Worm (Caenorhabditis elegans) whole organism, young adult: ENCODE measurements around the gene str-249.
A peak's percentile ranks its signal among the peaks of the same experiment; 100 is the strongest.

Experiments
- B0261.1 ChIP-seq: sonication (generic microtip); optimal IDR thresholded peaks from 2 replicates; lab custom pipeline; 2016; ENCODE audit warnings: mild to moderate bottlenecking, missing genetic modification characterization, moderate library complexity, missing compliant biosample characterization
- C06A6.2 ChIP-seq: fragments of 200-800 bp; sonication (Bioruptor generic); conservative IDR thresholded peaks from 2 replicates; pipeline ENCODE4 v1.3.6; 2022; ENCODE audit warnings: missing genetic modification characterization, missing compliant biosample characterization
- D2030.7 ChIP-seq: fragments of 200-800 bp; sonication (Bioruptor generic); IDR thresholded peaks from 2 replicates; pipeline ENCODE4 v1.3.6; 2022; ENCODE audit warnings: missing genetic modification reagents, missing genetic modification characterization, missing compliant biosample characterization
- F10E7.11 ChIP-seq: sonication (generic microtip); optimal IDR thresholded peaks from 2 replicates; lab custom pipeline; 2017; ENCODE audit warnings: mild to moderate bottlenecking, missing genetic modification characterization, moderate library complexity, missing compliant biosample characterization
- F22D6.2 ChIP-seq: sonication (generic microtip); optimal IDR thresholded peaks from 2 replicates; lab custom pipeline; 2016; ENCODE audit warnings: mild to moderate bottlenecking, missing genetic modification characterization, missing compliant biosample characterization
- F33H1.4 ChIP-seq: fragments of 200-800 bp; sonication (Bioruptor generic); IDR thresholded peaks from 2 replicates; pipeline ENCODE4 v1.3.6; 2022; ENCODE audit warnings: missing genetic modification reagents, missing genetic modification characterization, missing compliant biosample characterization
- F57A8.1 ChIP-seq: fragments of 200-800 bp; sonication (Bioruptor generic); optimal IDR thresholded peaks from 2 replicates; lab custom pipeline; 2018; ENCODE audit warnings: mild to moderate bottlenecking, missing genetic modification characterization, moderate library complexity, missing compliant biosample characterization
- F57C9.4 ChIP-seq: sonication (generic microtip); optimal IDR thresholded peaks from 2 replicates; lab custom pipeline; 2017; ENCODE audit warnings: mild to moderate bottlenecking, missing genetic modification characterization, missing compliant biosample characterization
- Y67H2A.10 ChIP-seq: fragments of 200-800 bp; sonication (Bioruptor generic); conservative IDR thresholded peaks from 2 replicates; pipeline ENCODE4 v1.3.6; 2022; ENCODE audit warnings: missing genetic modification reagents, missing genetic modification characterization, missing compliant biosample characterization
- Y95B8A.8 ChIP-seq: fragments of 200-800 bp; sonication (Bioruptor generic); IDR thresholded peaks from 2 replicates; pipeline ENCODE4 v1.3.6; 2022; ENCODE audit warnings: missing genetic modification reagents, missing genetic modification characterization, missing compliant biosample characterization
- akir-1 ChIP-seq: fragments of 200-800 bp; sonication (Bioruptor generic); optimal IDR thresholded peaks from 2 replicates; lab custom pipeline; 2018; ENCODE audit warnings: mild to moderate bottlenecking, missing genetic modification characterization, moderate library complexity, missing compliant biosample characterization
- aptf-2 ChIP-seq: fragments of 200-800 bp; sonication (Bioruptor generic); conservative IDR thresholded peaks from 2 replicates; pipeline ENCODE4 v1.3.6; 2022; ENCODE audit warnings: missing genetic modification reagents, missing genetic modification characterization, missing compliant biosample characterization
- aptf-3 ChIP-seq: fragments of 200-800 bp; sonication (Bioruptor generic); IDR thresholded peaks from 2 replicates; pipeline ENCODE4 v1.3.6; 2022; ENCODE audit warnings: missing genetic modification characterization, missing compliant biosample characterization
- ceh-100 ChIP-seq: fragments of 200-800 bp; sonication (Bioruptor generic); IDR thresholded peaks from 2 replicates; pipeline ENCODE4 v1.3.6; 2022; ENCODE audit warnings: missing genetic modification reagents, missing genetic modification characterization, missing compliant biosample characterization
- die-1 ChIP-seq: sonication (generic microtip); optimal IDR thresholded peaks from 2 replicates; lab custom pipeline; 2016; ENCODE audit warnings: missing genotype, mild to moderate bottlenecking, missing genetic modification characterization, missing compliant biosample characterization
- hlh-26 ChIP-seq: fragments of 200-800 bp; sonication (Bioruptor generic); conservative IDR thresholded peaks from 2 replicates; pipeline ENCODE4 v1.3.6; 2022; ENCODE audit warnings: missing genetic modification reagents, missing genetic modification characterization, missing compliant biosample characterization
- hmg-1.2 ChIP-seq: fragments of 200-800 bp; sonication (Bioruptor generic); IDR thresholded peaks from 2 replicates; pipeline ENCODE4 v1.3.6; 2022; ENCODE audit warnings: missing genetic modification reagents, missing genetic modification characterization, missing compliant biosample characterization
- hmg-20 ChIP-seq: fragments of 200-800 bp; sonication (Bioruptor generic); IDR thresholded peaks from 2 replicates; pipeline ENCODE4 v1.3.6; 2022; ENCODE audit warnings: missing genetic modification reagents, missing genetic modification characterization, missing compliant biosample characterization
- hrde-1 ChIP-seq: sonication (generic microtip); optimal IDR thresholded peaks from 2 replicates; lab custom pipeline; 2016; ENCODE audit warnings: missing genetic modification characterization, mild to moderate bottlenecking, missing compliant biosample characterization, moderate library complexity, missing genotype, missing genetic modification reagents, borderline replicate concordance
- let-526 ChIP-seq: fragments of 200-800 bp; sonication (Bioruptor generic); IDR thresholded peaks from 2 replicates; pipeline ENCODE4 v1.3.6; 2022; ENCODE audit warnings: missing genetic modification reagents, missing genetic modification characterization, missing compliant biosample characterization
- let-607 ChIP-seq, 2 experiments: fragments of 200-800 bp in 1 of 2; sonication (Bioruptor generic) in 1 of 2; sonication (generic microtip) in 1 of 2; optimal IDR thresholded peaks; 2 replicates each; lab custom pipeline; 2016 to 2018; ENCODE audit warnings: mild to moderate bottlenecking in 2 of 2, missing compliant biosample characterization in 2 of 2, missing genetic modification characterization in 2 of 2, moderate library complexity in 2 of 2, missing genotype in 1 of 2
- lin-40 ChIP-seq: sonication (generic microtip); optimal IDR thresholded peaks from 2 replicates; lab custom pipeline; 2016; ENCODE audit warnings: missing genetic modification characterization, mild to moderate bottlenecking, missing compliant biosample characterization, missing genotype, missing genetic modification reagents
- lsl-1 ChIP-seq: fragments of 200-800 bp; sonication (Bioruptor generic); optimal IDR thresholded peaks from 2 replicates; lab custom pipeline; 2018; ENCODE audit warnings: mild to moderate bottlenecking, missing genetic modification characterization, moderate library complexity, missing compliant biosample characterization
- madf-10 ChIP-seq: sonication (generic microtip); optimal IDR thresholded peaks from 2 replicates; lab custom pipeline; 2016; ENCODE audit warnings: mild to moderate bottlenecking, missing genetic modification characterization, missing compliant biosample characterization
- mxl-1 ChIP-seq: sonication (generic microtip); optimal IDR thresholded peaks from 2 replicates; lab custom pipeline; 2016; ENCODE audit warnings: missing genetic modification characterization, missing compliant biosample characterization
- nhr-80 ChIP-seq: sonication (generic microtip); optimal IDR thresholded peaks from 2 replicates; lab custom pipeline; 2016; ENCODE audit warnings: missing genetic modification characterization, missing compliant biosample characterization
- pha-4 ChIP-seq: fragments of 150-350 bp; sonication (generic microtip); optimal IDR thresholded peaks from 2 replicates; lab custom pipeline; 2014; ENCODE audit warnings: missing biosample characterization, missing genetic modification reagents, missing genetic modification characterization
- rcor-1 ChIP-seq: fragments of 200-800 bp; sonication (Bioruptor generic); IDR thresholded peaks from 2 replicates; pipeline ENCODE4 v1.3.6; 2022; ENCODE audit warnings: missing genetic modification reagents, missing genetic modification characterization, missing compliant biosample characterization
- rpc-1 ChIP-seq, 2 experiments: fragments of 150-350 bp in 1 of 2; sonication (generic microtip) in 1 of 2; optimal IDR thresholded peaks; 2 replicates each; lab custom pipeline; 2014 to 2018; ENCODE audit warnings: missing biosample characterization in 1 of 2, missing genetic modification characterization in 1 of 2, missing genetic modification reagents in 1 of 2, missing genotype in 1 of 2
- sdz-38 ChIP-seq: sonication (generic microtip); optimal IDR thresholded peaks from 2 replicates; lab custom pipeline; 2016; ENCODE audit warnings: missing genotype, missing genetic modification characterization, missing compliant biosample characterization
- snpc-4 ChIP-seq, 5 experiments: fragments of 150-350 bp in 1 of 5; sonication (generic microtip) in 4 of 5; optimal IDR thresholded peaks; 2 replicates each; lab custom pipeline; 2014 to 2018; ENCODE audit warnings: missing genetic modification characterization in 5 of 5, missing biosample characterization in 3 of 5, antibody characterized with exemption in 2 of 5, mild to moderate bottlenecking in 2 of 5, missing compliant biosample characterization in 2 of 5, missing genotype in 2 of 5, moderate library complexity in 2 of 5, missing genetic modification reagents in 1 of 5
- tbp1 ChIP-seq: fragments of 200-800 bp; sonication (Bioruptor generic); optimal IDR thresholded peaks from 2 replicates; lab custom pipeline; 2018; ENCODE audit warnings: mild to moderate bottlenecking, missing genetic modification characterization, missing compliant biosample characterization
- unc-62 ChIP-seq: fragments of 150-350 bp; optimal IDR thresholded peaks from 2 replicates; lab custom pipeline; 2014; ENCODE audit warnings: missing biosample characterization, missing genetic modification reagents, missing genetic modification characterization
- zim-3 ChIP-seq: sonication (generic microtip); optimal IDR thresholded peaks from 2 replicates; lab custom pipeline; 2017; ENCODE audit warnings: mild to moderate bottlenecking, missing genetic modification characterization, moderate library complexity, missing compliant biosample characterization
- ztf-22 ChIP-seq: fragments of 200-800 bp; sonication (Bioruptor generic); optimal IDR thresholded peaks from 2 replicates; lab custom pipeline; 2018; ENCODE audit warnings: mild to moderate bottlenecking, missing genetic modification characterization, moderate library complexity, missing compliant biosample characterization
- ztf-6 ChIP-seq: fragments of 200-800 bp; sonication (Bioruptor generic); IDR thresholded peaks from 2 replicates; pipeline ENCODE4 v1.3.6; 2022; ENCODE audit warnings: missing genetic modification reagents, missing genetic modification characterization, missing compliant biosample characterization

Gene str-249

DNA sequence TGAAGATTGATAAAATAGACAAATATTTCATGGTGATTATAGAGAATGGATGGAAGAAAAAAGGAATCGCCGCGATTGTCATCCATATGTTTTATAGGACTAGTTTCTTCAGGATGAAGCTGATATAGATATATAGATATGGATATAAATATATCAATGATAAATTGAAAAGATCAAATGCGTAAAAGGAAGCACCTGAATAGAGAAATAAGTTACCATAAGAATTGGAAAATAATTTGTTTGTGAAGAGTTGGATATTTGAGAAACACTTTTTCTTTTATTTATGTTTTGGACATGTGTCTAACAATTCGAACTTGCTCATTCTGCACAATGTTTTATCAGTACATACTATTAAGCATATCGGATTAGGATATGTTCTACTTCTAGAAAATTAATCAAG lies 1.4 kb upstream of the str-249 start, which contains the start of gene C42D4.13:
Gene C42D4.13, minus strand, starts transcription at position 101 of the 400 bp plus-strand sequence.
- TF ChIP-seq hmg-1.2 (GFP tag; lab: Robert Waterston, UW) (no peak), aptf-3 (GFP tag; lab: Robert Waterston, UW) (no peak), B0261.1 (tag; lab: Kevin White, UChicago) (no peak), aptf-2 (GFP tag; lab: Robert Waterston, UW) (no peak), snpc-4 (GFP tag; optimal IDR thresholded peaks at IDR 0.05; lab: Kevin White, UChicago) (no peak), snpc-4 (tag; optimal IDR thresholded peaks at IDR 0.05; lab: Kevin White, UChicago) (no peak), ztf-22 (GFP tag; lab: Kevin White, UChicago) (no peak), rcor-1 (GFP tag; lab: Robert Waterston, UW) (no peak), ztf-6 (GFP tag; lab: Robert Waterston, UW) (no peak), hmg-20 (GFP tag; lab: Robert Waterston, UW) (no peak), F57A8.1 (GFP tag; lab: Kevin White, UChicago) (no peak), F22D6.2 (tag; lab: Kevin White, UChicago) (no peak), let-526 (GFP tag; lab: Robert Waterston, UW) (no peak), Y67H2A.10 (GFP tag; lab: Robert Waterston, UW) (no peak)

DNA sequence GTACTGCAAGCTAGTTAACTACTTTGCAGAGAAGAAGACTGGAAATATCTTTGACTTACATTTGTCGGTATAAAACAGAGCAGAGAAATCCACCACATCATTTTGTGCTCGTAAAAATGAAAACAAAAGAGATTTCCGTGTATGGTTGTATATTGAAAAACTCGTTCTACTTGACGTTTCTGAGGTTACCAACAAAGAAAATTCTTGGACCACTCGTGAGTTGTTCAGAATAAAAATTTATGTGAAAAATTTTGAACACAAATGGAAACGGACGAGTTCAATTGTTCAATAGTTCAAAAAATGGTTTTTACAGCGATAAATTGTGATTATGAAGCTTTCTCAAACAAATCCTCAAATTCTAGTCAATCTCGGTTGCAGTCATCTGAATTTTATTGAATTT lies 2.1 kb downstream of the str-249 start, which contains the start of gene clec-179:
Gene clec-179, minus strand, starts transcription at position 101 of the 400 bp plus-strand sequence.
- no peak for TF ChIP-seq F33H1.4 (GFP tag; lab: Robert Waterston, UW)
- no peak for TF ChIP-seq lin-40 (tag; lab: Kevin White, UChicago)

ce11 chrIV:7182818-7183217 lies 3.8 kb downstream of the str-249 start:
- TF ChIP-seq madf-10 (tag; lab: Kevin White, UChicago) (no peak), let-607 (tag; optimal IDR thresholded peaks at IDR 0.05; lab: Kevin White, UChicago) (peak; percentile 60 to 85), nhr-80 (tag; lab: Kevin White, UChicago) (peak; percentile 78), ztf-22 (GFP tag; lab: Kevin White, UChicago) (peak; percentile 47), lsl-1 (GFP tag; lab: Kevin White, UChicago) (no peak), unc-62 (GFP tag; lab: Kevin White, UChicago) (peak; percentile 75), pha-4 (tag; lab: Kevin White, UChicago) (peak; percentile 36), F57C9.4 (tag; lab: Kevin White, UChicago) (no peak), B0261.1 (tag; lab: Kevin White, UChicago) (no peak)

- TF ChIP-seq let-607 (tag; optimal IDR thresholded peaks at IDR 0.05; lab: Kevin White, UChicago) (peak in 1 of 2 experiments; percentile 67), unc-62 (GFP tag; lab: Kevin White, UChicago) (peak; percentile 54), nhr-80 (tag; lab: Kevin White, UChicago) (peak; percentile 72), mxl-1 (tag; lab: Kevin White, UChicago) (no peak)
Observed at ce11 chrIV:7180304-7180703, 6.4 kb downstream of the str-249 start, which contains the start of gene cest-10. Gene cest-10, plus strand, starts transcription at chrIV:7180557.

DNA sequence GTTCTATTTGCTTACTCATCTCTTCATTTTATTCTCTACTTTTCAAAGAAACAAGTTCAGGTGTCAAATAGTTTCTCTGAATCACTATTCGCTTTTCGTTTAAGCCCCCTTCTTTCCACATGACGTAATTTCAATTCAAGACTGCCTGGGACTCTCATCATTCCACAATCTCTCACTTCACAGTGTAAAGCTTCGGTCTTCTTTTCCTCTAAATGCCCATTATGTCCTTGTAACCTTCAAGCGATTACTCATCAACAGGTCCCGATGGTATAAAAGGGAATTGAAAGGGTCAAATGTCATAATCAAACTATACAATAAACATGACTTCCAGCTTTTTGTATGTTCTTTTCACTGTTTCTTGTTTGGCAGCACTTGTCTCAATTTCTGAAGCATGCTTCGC lies 7.7 kb downstream of the str-249 start, which contains the start of gene C42D4.3:
Gene C42D4.3, plus strand, starts transcription at position 298 of the 400 bp plus-strand sequence.
- TF ChIP-seq F10E7.11 (tag; lab: Kevin White, UChicago), result no peak
- TF ChIP-seq hrde-1 (tag; lab: Kevin White, UChicago), result no peak
- no peak for TF ChIP-seq hlh-26 (GFP tag; lab: Robert Waterston, UW)
- TF ChIP-seq F57C9.4 (tag; lab: Kevin White, UChicago), result no peak
- TF ChIP-seq zim-3, result no peak
- no peak for TF ChIP-seq D2030.7 (GFP tag; lab: Robert Waterston, UW)
- TF ChIP-seq ceh-100 (GFP tag; lab: Robert Waterston, UW), result no peak
- TF ChIP-seq die-1, result no peak
- no peak for TF ChIP-seq pha-4 (tag; lab: Kevin White, UChicago)
- no peak for TF ChIP-seq sdz-38
- no peak for TF ChIP-seq rpc-1 (optimal IDR thresholded peaks at IDR 0.05; lab: Kevin White, UChicago)
- no peak for TF ChIP-seq rpc-1 (tag; optimal IDR thresholded peaks at IDR 0.05; lab: Kevin White, UChicago)
- TF ChIP-seq Y95B8A.8 (GFP tag; lab: Robert Waterston, UW), result no peak
- TF ChIP-seq C06A6.2 (GFP tag; lab: Robert Waterston, UW), result no peak
- TF ChIP-seq akir-1, result no peak
- no peak for TF ChIP-seq tbp1 (GFP tag; lab: Kevin White, UChicago)
